Fruit fly (Drosophila melanogaster) whole organism, embryonic: ENCODE data around the gene CG14229.

ENCODE experiments used
- Atf6 ChIP-seq: fragments of 200-800 bp; sonication (Bioruptor generic); IDR thresholded peaks from 2 replicates; pipeline ENCODE4 v1.3.6; 2022; ENCODE audit warnings: missing biosample characterization, missing genetic modification characterization
- B-H1 ChIP-seq: fragments of 200-800 bp; sonication (Bioruptor generic); IDR thresholded peaks from 3 replicates; pipeline ENCODE4 v1.3.6; 2022; ENCODE audit warnings: missing biosample characterization, missing genetic modification characterization
- Bteb2 ChIP-seq: fragments of 200-800 bp; sonication (Bioruptor generic); optimal IDR thresholded peaks from 2 replicates; lab custom pipeline; 2016; ENCODE audit warnings: missing biosample characterization, missing genetic modification characterization
- CG10321 ChIP-seq: fragments of 200-800 bp; sonication (Bioruptor generic); IDR thresholded peaks from 2 replicates; pipeline ENCODE4 v1.3.6; 2022; ENCODE audit warnings: missing biosample characterization, missing genetic modification characterization
- CG10565 ChIP-seq: fragments of 200-800 bp; sonication (Bioruptor generic); optimal IDR thresholded peaks from 3 replicates; lab custom pipeline; 2016; ENCODE audit warnings: missing biosample characterization, mild to moderate bottlenecking, missing genetic modification characterization
- CG13424 ChIP-seq: fragments of 200-800 bp; sonication (Bioruptor generic); optimal IDR thresholded peaks from 2 replicates; lab custom pipeline; 2019; ENCODE audit warnings: missing biosample characterization, mild to moderate bottlenecking, missing genetic modification characterization, moderate library complexity
- CG13624 ChIP-seq: fragments of 200-800 bp; sonication (Bioruptor generic); optimal IDR thresholded peaks from 2 replicates; lab custom pipeline; 2016; ENCODE audit warnings: missing biosample characterization, missing genetic modification characterization
- CG14965 ChIP-seq: fragments of 200-800 bp; sonication (Bioruptor generic); optimal IDR thresholded peaks from 2 replicates; lab custom pipeline; 2016; ENCODE audit warnings: missing biosample characterization, missing genetic modification characterization, borderline replicate concordance
- CG1647 ChIP-seq: fragments of 200-800 bp; sonication (Bioruptor generic); optimal IDR thresholded peaks from 3 replicates; lab custom pipeline; 2016; ENCODE audit warnings: missing biosample characterization, missing genetic modification characterization
- CG2712 ChIP-seq: fragments of 200-800 bp; optimal IDR thresholded peaks from 3 replicates; lab custom pipeline; 2019; ENCODE audit warnings: missing biosample characterization, mild to moderate bottlenecking, missing genetic modification characterization, moderate library complexity
- CG31441 ChIP-seq: fragments of 200-800 bp; sonication (Bioruptor generic); IDR thresholded peaks from 2 replicates; pipeline ENCODE4 v1.3.6; 2022; ENCODE audit warnings: missing biosample characterization, missing genetic modification characterization
- CG3847 ChIP-seq: fragments of 200-800 bp; sonication (Bioruptor generic); IDR thresholded peaks from 2 replicates; pipeline ENCODE4 v1.3.6; 2022; ENCODE audit warnings: missing biosample characterization, missing genetic modification characterization
- CG3995 ChIP-seq: fragments of 200-800 bp; sonication (Bioruptor generic); optimal IDR thresholded peaks from 3 replicates; lab custom pipeline; 2016; ENCODE audit warnings: missing biosample characterization, missing genetic modification characterization
- CG4730 ChIP-seq: fragments of 200-800 bp; sonication (Bioruptor generic); IDR thresholded peaks from 2 replicates; pipeline ENCODE4 v1.3.6; 2022; ENCODE audit warnings: missing biosample characterization, missing genetic modification characterization
- CG4820 ChIP-seq: fragments of 200-800 bp; sonication (Bioruptor generic); optimal IDR thresholded peaks from 3 replicates; lab custom pipeline; 2016; ENCODE audit warnings: missing biosample characterization, missing genetic modification characterization
- CG6683 ChIP-seq: fragments of 200-800 bp; sonication (Bioruptor generic); optimal IDR thresholded peaks from 2 replicates; lab custom pipeline; 2017; ENCODE audit warnings: missing biosample characterization, mild to moderate bottlenecking, missing genetic modification characterization, missing genetic modification reagents
- CG6791 ChIP-seq: fragments of 200-800 bp; sonication (Bioruptor generic); IDR thresholded peaks from 3 replicates; pipeline ENCODE4 v1.3.6; 2022; ENCODE audit warnings: missing biosample characterization, missing genetic modification characterization; ENCODE audit not compliant: partially characterized antibody
- CG7271 ChIP-seq: fragments of 200-800 bp; sonication (Bioruptor generic); optimal IDR thresholded peaks from 2 replicates; lab custom pipeline; 2018; ENCODE audit warnings: missing biosample characterization, mild to moderate bottlenecking, missing genetic modification characterization, moderate library complexity
- CG7372 ChIP-seq: fragments of 200-800 bp; sonication (Bioruptor generic); IDR thresholded peaks from 2 replicates; pipeline ENCODE4 v1.3.6; 2022; ENCODE audit warnings: missing biosample characterization, missing genetic modification characterization
- CG7745 ChIP-seq: fragments of 200-800 bp; sonication (Bioruptor generic); optimal IDR thresholded peaks from 2 replicates; lab custom pipeline; 2018; ENCODE audit warnings: missing biosample characterization, mild to moderate bottlenecking, missing genetic modification characterization, moderate library complexity
- CG7987 ChIP-seq: fragments of 200-800 bp; sonication (Bioruptor generic); optimal IDR thresholded peaks from 2 replicates; lab custom pipeline; 2018; ENCODE audit warnings: missing biosample characterization, mild to moderate bottlenecking, missing genetic modification characterization, moderate library complexity
- CG9727 ChIP-seq: fragments of 200-800 bp; sonication (Bioruptor generic); optimal IDR thresholded peaks from 3 replicates; lab custom pipeline; 2017; ENCODE audit warnings: missing biosample characterization, mild to moderate bottlenecking, missing genetic modification characterization
- CG9932 ChIP-seq: fragments of 200-800 bp; sonication (Bioruptor generic); IDR thresholded peaks from 2 replicates; pipeline ENCODE4 v1.3.6; 2022; ENCODE audit warnings: missing biosample characterization, missing genetic modification characterization
- Chrac-16 ChIP-seq: fragments of 200-800 bp; sonication (Bioruptor generic); optimal IDR thresholded peaks from 3 replicates; lab custom pipeline; 2016; ENCODE audit warnings: missing biosample characterization, missing genetic modification characterization
- D19A ChIP-seq: fragments of 200-800 bp; optimal IDR thresholded peaks from 3 replicates; lab custom pipeline; 2019; ENCODE audit warnings: missing biosample characterization, mild to moderate bottlenecking, missing genetic modification characterization, moderate library complexity
- Gsc ChIP-seq: fragments of 200-800 bp; sonication (Bioruptor generic); IDR thresholded peaks from 2 replicates; pipeline ENCODE4 v1.3.6; 2022; ENCODE audit warnings: missing biosample characterization, missing genetic modification characterization
- HmgD ChIP-seq: fragments of 200-800 bp; sonication (Bioruptor generic); optimal IDR thresholded peaks from 3 replicates; lab custom pipeline; 2016; ENCODE audit warnings: missing biosample characterization, missing genetic modification characterization
- Hmr ChIP-seq: fragments of 200-800 bp; sonication (Bioruptor generic); optimal IDR thresholded peaks from 3 replicates; lab custom pipeline; 2017; ENCODE audit warnings: mild to moderate bottlenecking, missing biosample characterization, missing genetic modification reagents, missing genetic modification characterization
- Nf-YB ChIP-seq: fragments of 200-800 bp; sonication (Bioruptor generic); optimal IDR thresholded peaks from 3 replicates; lab custom pipeline; 2019; ENCODE audit warnings: missing biosample characterization, mild to moderate bottlenecking, missing genetic modification characterization, moderate library complexity
- Ptx1 ChIP-seq: fragments of 200-800 bp; sonication (Bioruptor generic); IDR thresholded peaks from 2 replicates; pipeline ENCODE4 v1.3.6; 2022; ENCODE audit warnings: missing biosample characterization, missing genetic modification characterization
- Stat92E ChIP-seq, 3 experiments: fragments of >200 bp in 2 of 3; fragments of 200-800 bp in 1 of 3; sonication (Bioruptor generic) in 1 of 3; optimal IDR thresholded peaks; 2 replicates each; lab custom pipeline; 2017 to 2019; ENCODE audit warnings: missing biosample characterization in 3 of 3, missing genetic modification characterization in 3 of 3, mild to moderate bottlenecking in 1 of 3, moderate library complexity in 1 of 3
- corto ChIP-seq: fragments of 200-800 bp; sonication (Bioruptor generic); optimal IDR thresholded peaks from 2 replicates; lab custom pipeline; 2016; ENCODE audit warnings: missing biosample characterization, mild to moderate bottlenecking, missing genetic modification characterization, moderate library complexity
- danr ChIP-seq: fragments of 200-800 bp; sonication (Bioruptor generic); IDR thresholded peaks from 2 replicates; pipeline ENCODE4 v1.3.6; 2022; ENCODE audit warnings: missing biosample characterization, missing genetic modification characterization
- emc ChIP-seq: fragments of 200-800 bp; sonication (Bioruptor generic); optimal IDR thresholded peaks from 2 replicates; lab custom pipeline; 2016; ENCODE audit warnings: missing biosample characterization, missing genetic modification characterization
- hkb ChIP-seq, 2 experiments: fragments of 200-800 bp in 1 of 2; fragments of >200 bp in 1 of 2; sonication (Bioruptor generic) in 1 of 2; IDR thresholded peaks in 1 of 2; optimal IDR thresholded peaks in 1 of 2; 2 replicates each; pipeline versions ENCODE4 v1.3.6 to Lab custom; 2017 to 2022; ENCODE audit warnings: missing biosample characterization in 1 of 2, missing genetic modification characterization in 1 of 2
- ind ChIP-seq: fragments of 200-800 bp; sonication (Bioruptor generic); optimal IDR thresholded peaks from 3 replicates; lab custom pipeline; 2016; ENCODE audit warnings: missing biosample characterization, missing genetic modification characterization
- kni ChIP-seq: fragments of 200-800 bp; sonication (Bioruptor generic); optimal IDR thresholded peaks from 3 replicates; lab custom pipeline; 2017; ENCODE audit warnings: mild to moderate bottlenecking, missing biosample characterization, missing genetic modification reagents, missing genetic modification characterization
- knrl ChIP-seq: fragments of 200-800 bp; sonication (Bioruptor generic); IDR thresholded peaks from 3 replicates; pipeline ENCODE4 v1.3.6; 2022; ENCODE audit warnings: missing biosample characterization, missing genetic modification characterization; ENCODE audit not compliant: partially characterized antibody
- nau ChIP-seq: fragments of 200-800 bp; sonication (Bioruptor generic); optimal IDR thresholded peaks from 3 replicates; lab custom pipeline; 2017; ENCODE audit warnings: missing biosample characterization, mild to moderate bottlenecking, missing genetic modification characterization, missing genetic modification reagents
- nerfin-2 ChIP-seq: fragments of 200-800 bp; sonication (Bioruptor generic); IDR thresholded peaks from 2 replicates; pipeline ENCODE4 v1.3.6; 2022; ENCODE audit warnings: missing biosample characterization, missing genetic modification characterization; ENCODE audit not compliant: partially characterized antibody
- onecut ChIP-seq: fragments of 200-800 bp; sonication (Bioruptor generic); IDR thresholded peaks from 2 replicates; pipeline ENCODE4 v1.3.6; 2022; ENCODE audit warnings: missing biosample characterization, missing genetic modification characterization
- pan ChIP-seq, 4 experiments: fragments of >200 bp in 3 of 4; fragments of 200-800 bp in 1 of 4; sonication (Bioruptor generic) in 1 of 4; optimal IDR thresholded peaks in 3 of 4; IDR thresholded peaks in 1 of 4; 2 replicates each; pipeline versions ENCODE4 v1.3.6 to Lab custom; 2017 to 2022; ENCODE audit warnings: missing biosample characterization in 2 of 4, missing genetic modification characterization in 2 of 4, mixed read lengths in 1 of 4
- run ChIP-seq: fragments of 200-800 bp; sonication (Bioruptor generic); optimal IDR thresholded peaks from 3 replicates; lab custom pipeline; 2018; ENCODE audit warnings: missing biosample characterization, mild to moderate bottlenecking, missing genetic modification characterization
- sd ChIP-seq: fragments of 200-800 bp; sonication (Bioruptor generic); optimal IDR thresholded peaks from 3 replicates; lab custom pipeline; 2018; ENCODE audit warnings: missing biosample characterization, mild to moderate bottlenecking, missing genetic modification characterization, moderate library complexity
- ssp ChIP-seq: fragments of 200-800 bp; sonication (Bioruptor generic); IDR thresholded peaks from 2 replicates; pipeline ENCODE4 v1.3.6; 2022; ENCODE audit warnings: missing biosample characterization, missing genetic modification characterization
- usp ChIP-seq: fragments of >200 bp; optimal IDR thresholded peaks from 2 replicates; lab custom pipeline; 2017; ENCODE audit warnings: missing biosample characterization, missing genetic modification characterization
- vnd ChIP-seq: fragments of 200-800 bp; sonication (Bioruptor generic); IDR thresholded peaks from 3 replicates; pipeline ENCODE4 v1.3.6; 2022; ENCODE audit warnings: missing biosample characterization, missing genetic modification characterization; ENCODE audit not compliant: partially characterized antibody
- wor ChIP-seq: fragments of 200-800 bp; sonication (Bioruptor generic); IDR thresholded peaks from 2 replicates; pipeline ENCODE4 v1.3.6; 2022; ENCODE audit warnings: missing biosample characterization, missing genetic modification characterization
- yki ChIP-seq: fragments of >200 bp; optimal IDR thresholded peaks from 3 replicates; lab custom pipeline; 2018

The CG14229 gene

dm6 chrX:19666991-19667409 lies 28.1 kb downstream of the CG14229 start, which contains the start of gene Zw (continued):
- TF ChIP-seq hkb (optimal IDR thresholded peaks at IDR 0.05; lab: Kevin White, UChicago) = no peak
- TF ChIP-seq hkb (GFP tag; IDR thresholded peaks at IDR 0.05; lab: Robert Waterston, UW) = peak; percentile 27; the same call in 1 of the 2 replicates
- 0 out of 2 replicates have a peak, but pooled peaks have one; percentile 34 for TF ChIP-seq CG7372
- peak; percentile 29; the same call in 1 of the 3 replicates for TF ChIP-seq B-H1 (GFP tag; lab: Robert Waterston, UW)
- peak; percentile 55 for TF ChIP-seq CG3847 (GFP tag; lab: Robert Waterston, UW)
- TF ChIP-seq CG1647 (GFP tag; lab: Kevin White, UChicago) = peak; percentile 11
- no peak for TF ChIP-seq Stat92E (GFP tag; optimal IDR thresholded peaks at IDR 0.05; lab: Kevin White, UChicago)
- TF ChIP-seq run (tag; lab: Kevin White, UChicago) = no peak
- TF ChIP-seq ssp (GFP tag; lab: Robert Waterston, UW) = no peak
- TF ChIP-seq yki (lab: Kevin White, UChicago) = no peak
- TF ChIP-seq CG3995 (GFP tag; lab: Kevin White, UChicago) = no peak
- TF ChIP-seq Ptx1 (GFP tag; lab: Robert Waterston, UW) = peak; percentile 73
- TF ChIP-seq nau (GFP tag; lab: Kevin White, UChicago) = no peak
- no peak for TF ChIP-seq Bteb2 (GFP tag; lab: Kevin White, UChicago)
- TF ChIP-seq sd (tag; lab: Kevin White, UChicago) = no peak
- TF ChIP-seq Nf-YB (GFP tag; lab: Kevin White, UChicago) = no peak
- peak; percentile 53 for TF ChIP-seq Chrac-16
- no peak for TF ChIP-seq CG7271 (tag; lab: Kevin White, UChicago)
- TF ChIP-seq onecut (GFP tag; lab: Robert Waterston, UW) = 0 out of 2 replicates have a peak, but pooled peaks have one; percentile 28
- TF ChIP-seq CG31441 (GFP tag; lab: Robert Waterston, UW) = no peak
- no peak for TF ChIP-seq danr (GFP tag; lab: Robert Waterston, UW)
- no peak for TF ChIP-seq CG7745 (tag; lab: Kevin White, UChicago)
- TF ChIP-seq CG6791 (GFP tag; lab: Robert Waterston, UW) = 0 out of 3 replicates have a peak, but pooled peaks have one; percentile 22
- TF ChIP-seq nerfin-2 (GFP tag; lab: Robert Waterston, UW) = no peak
- peak; percentile 25 for TF ChIP-seq kni (GFP tag; lab: Kevin White, UChicago)
- no peak for TF ChIP-seq CG10321 (GFP tag; lab: Robert Waterston, UW)
- TF ChIP-seq pan (optimal IDR thresholded peaks at IDR 0.05; lab: Kevin White, UChicago) = no peak
- TF ChIP-seq pan (GFP tag; optimal IDR thresholded peaks at IDR 0.05 in 1 of 2, IDR thresholded peaks at IDR 0.05 in 1 of 2) = peak in 1 of 2 experiments; percentile 54
- TF ChIP-seq CG7987 (GFP tag; lab: Kevin White, UChicago) = no peak
- no peak for TF ChIP-seq Atf6 (GFP tag; lab: Robert Waterston, UW)
- TF ChIP-seq D19A (tag; lab: Kevin White, UChicago) = peak; percentile 46
- TF ChIP-seq usp (GFP tag; lab: Kevin White, UChicago) = no peak
- TF ChIP-seq CG14965 (GFP tag; lab: Kevin White, UChicago) = no peak
- TF ChIP-seq wor (GFP tag; lab: Robert Waterston, UW) = no peak
- 0 out of 3 replicates have a peak, but pooled peaks have one; percentile 37 for TF ChIP-seq vnd
- TF ChIP-seq CG13424 = peak; percentile 39
- peak; percentile 42; the same call in 1 of the 2 replicates for TF ChIP-seq CG4730 (GFP tag; lab: Robert Waterston, UW)
- TF ChIP-seq CG6683 (GFP tag; lab: Kevin White, UChicago) = no peak
- no peak for TF ChIP-seq HmgD (GFP tag; lab: Kevin White, UChicago)
- no peak for TF ChIP-seq corto (GFP tag; lab: Kevin White, UChicago)
- peak; percentile 31 for TF ChIP-seq CG4820 (GFP tag; lab: Kevin White, UChicago)
- 0 out of 2 replicates have a peak, but pooled peaks have one; percentile 16 for TF ChIP-seq Gsc
- peak; percentile 10 for TF ChIP-seq CG13624
- TF ChIP-seq CG9727 (GFP tag; lab: Kevin White, UChicago) = no peak
- peak; percentile 88 for TF ChIP-seq CG9932 (GFP tag; lab: Robert Waterston, UW)
- TF ChIP-seq Hmr (GFP tag; lab: Kevin White, UChicago) = peak; percentile 27
- peak; percentile 64 for TF ChIP-seq ind (GFP tag; lab: Kevin White, UChicago)
- TF ChIP-seq CG10565 (GFP tag; lab: Kevin White, UChicago) = no peak
- peak; percentile 46; the same call in 2 of the 3 replicates for TF ChIP-seq knrl (GFP tag; lab: Robert Waterston, UW)
- peak; percentile 52 for TF ChIP-seq CG2712 (tag; lab: Kevin White, UChicago)
- TF ChIP-seq emc (GFP tag; lab: Kevin White, UChicago) = no peak
